Worm (Caenorhabditis elegans) whole organism, L1 larva: ENCODE measurements around the gene dylt-2.
A peak's percentile ranks its signal among the peaks of the same experiment; 100 is the strongest.

Experiments used
- Y116A8C.19 ChIP-seq: sonication (generic microtip); optimal IDR thresholded peaks from 2 replicates; lab custom pipeline; 2016; ENCODE audit warnings: missing compliant biosample characterization, missing genetic modification characterization, borderline replicate concordance
- blmp-1 ChIP-seq: fragments of 150-350 bp; optimal IDR thresholded peaks from 2 replicates; lab custom pipeline; 2014; ENCODE audit warnings: missing biosample characterization, missing genetic modification characterization
- ceh-8 ChIP-seq: fragments of 200-800 bp; sonication (Bioruptor generic); optimal IDR thresholded peaks from 2 replicates; lab custom pipeline; 2018; ENCODE audit warnings: mild to moderate bottlenecking, missing genetic modification characterization, moderate library complexity, missing compliant biosample characterization
- ceh-82 ChIP-seq, 3 experiments: fragments of 150-350 bp in 1 of 3; sonication (generic microtip) in 2 of 3; optimal IDR thresholded peaks; 2 replicates each; lab custom pipeline; 2014 to 2017; ENCODE audit warnings: missing biosample characterization in 3 of 3, missing genetic modification characterization in 3 of 3
- ceh-88 ChIP-seq: fragments of 200-800 bp; sonication (Bioruptor generic); IDR thresholded peaks from 2 replicates; pipeline ENCODE4 v1.3.6; 2022; ENCODE audit warnings: missing genetic modification characterization, missing compliant biosample characterization
- ces-1 ChIP-seq: fragments of 150-350 bp; optimal IDR thresholded peaks from 2 replicates; lab custom pipeline; 2014; ENCODE audit warnings: missing biosample characterization, missing genetic modification reagents, missing genetic modification characterization
- efl-1 ChIP-seq, 4 experiments: fragments of 150-350 bp; optimal IDR thresholded peaks in 3 of 4; peaks in 1 of 4; 1 replicate in 1 of 4; 2 replicates in 3 of 4; lab custom pipeline; 2014; ENCODE audit warnings: missing biosample characterization in 2 of 4, missing genetic modification characterization in 2 of 4, missing genetic modification reagents in 2 of 4
- efl-3 ChIP-seq: fragments of 200-800 bp; sonication (Bioruptor generic); optimal IDR thresholded peaks from 2 replicates; lab custom pipeline; 2018; ENCODE audit warnings: mild to moderate bottlenecking, missing genetic modification characterization, missing compliant biosample characterization
- egl-13 ChIP-seq: sonication (generic microtip); optimal IDR thresholded peaks from 2 replicates; lab custom pipeline; 2016; ENCODE audit warnings: missing genotype, missing genetic modification reagents, missing genetic modification characterization, missing compliant biosample characterization
- ets-5 ChIP-seq: fragments of 200-800 bp; sonication (Bioruptor generic); IDR thresholded peaks from 2 replicates; pipeline ENCODE4 v1.3.6; 2022; ENCODE audit warnings: missing genetic modification characterization, missing compliant biosample characterization
- fkh-10 ChIP-seq: sonication (generic microtip); optimal IDR thresholded peaks from 2 replicates; lab custom pipeline; 2017; ENCODE audit warnings: missing biosample characterization, missing genetic modification reagents, missing genetic modification characterization
- fkh-8 ChIP-seq: sonication (generic microtip); optimal IDR thresholded peaks from 2 replicates; lab custom pipeline; 2016; ENCODE audit warnings: mild to moderate bottlenecking, missing genetic modification characterization, missing compliant biosample characterization
- fos-1 ChIP-seq: fragments of 150-350 bp; optimal IDR thresholded peaks from 2 replicates; lab custom pipeline; 2014; ENCODE audit warnings: missing biosample characterization, missing genetic modification characterization
- grh-1 ChIP-seq: fragments of 200-800 bp; sonication (Bioruptor generic); IDR thresholded peaks from 2 replicates; pipeline ENCODE4 v1.3.6; 2022; ENCODE audit warnings: missing genetic modification reagents, missing genetic modification characterization, missing compliant biosample characterization
- hlh-17 ChIP-seq: fragments of 200-800 bp; sonication (Bioruptor generic); optimal IDR thresholded peaks from 2 replicates; lab custom pipeline; 2018; ENCODE audit warnings: missing genetic modification characterization, mild to moderate bottlenecking, missing compliant biosample characterization, moderate library complexity, borderline replicate concordance
- jun-1 ChIP-seq: fragments of 150-350 bp; optimal IDR thresholded peaks from 2 replicates; lab custom pipeline; 2014; ENCODE audit warnings: missing biosample characterization, missing genetic modification reagents, missing genetic modification characterization
- lin-14 ChIP-seq: fragments of 200-800 bp; sonication (Bioruptor generic); optimal IDR thresholded peaks from 2 replicates; lab custom pipeline; 2018; ENCODE audit warnings: mild to moderate bottlenecking, missing genetic modification characterization, moderate library complexity, missing compliant biosample characterization
- lin-35 ChIP-seq, 2 experiments: fragments of 150-350 bp; optimal IDR thresholded peaks; 2 replicates each; lab custom pipeline; 2014; ENCODE audit warnings: missing biosample characterization in 2 of 2, missing genetic modification characterization in 2 of 2, missing genetic modification reagents in 2 of 2
- lsy-2 ChIP-seq, 2 experiments: fragments of 150-350 bp; optimal IDR thresholded peaks; 2 replicates each; lab custom pipeline; 2014; ENCODE audit warnings: missing biosample characterization in 2 of 2, missing genetic modification characterization in 2 of 2
- mab-9 ChIP-seq: fragments of 200-800 bp; sonication (Bioruptor generic); IDR thresholded peaks from 2 replicates; pipeline ENCODE4 v1.3.6; 2022; ENCODE audit warnings: missing genetic modification reagents, missing genetic modification characterization, missing compliant biosample characterization
- mdl-1 ChIP-seq, 2 experiments: fragments of 150-350 bp; optimal IDR thresholded peaks; 2 replicates each; lab custom pipeline; 2014 to 2017; ENCODE audit warnings: missing biosample characterization in 2 of 2, missing genetic modification characterization in 2 of 2, inconsistent platforms in 1 of 2
- mep-1 ChIP-seq: fragments of 150-350 bp; optimal IDR thresholded peaks from 2 replicates; lab custom pipeline; 2014; ENCODE audit warnings: missing biosample characterization, missing genetic modification characterization
- nhr-11 ChIP-seq: fragments of 150-350 bp; optimal IDR thresholded peaks from 2 replicates; lab custom pipeline; 2014; ENCODE audit warnings: missing biosample characterization, missing genetic modification characterization
- nhr-28 ChIP-seq: fragments of 150-350 bp; optimal IDR thresholded peaks from 2 replicates; lab custom pipeline; 2014; ENCODE audit warnings: missing biosample characterization, missing genetic modification characterization
- nhr-47 ChIP-seq: sonication (generic microtip); optimal IDR thresholded peaks from 2 replicates; lab custom pipeline; 2016; ENCODE audit warnings: mild to moderate bottlenecking, missing genetic modification characterization, moderate library complexity, missing compliant biosample characterization
- nhr-71 ChIP-seq: sonication (generic microtip); optimal IDR thresholded peaks from 2 replicates; lab custom pipeline; 2016; ENCODE audit warnings: mild to moderate bottlenecking, missing genetic modification characterization, moderate library complexity, missing compliant biosample characterization
- nhr-85 ChIP-seq: sonication (generic microtip); peaks from one replicate; lab custom pipeline; 2016; ENCODE audit warnings: missing genetic modification characterization, inconsistent platforms, missing compliant biosample characterization
- nhr-90 ChIP-seq: sonication (generic microtip); optimal IDR thresholded peaks from 2 replicates; lab custom pipeline; 2016; ENCODE audit warnings: mild to moderate bottlenecking, missing genetic modification characterization, missing compliant biosample characterization; ENCODE audit not compliant: poor library complexity
- pag-3 ChIP-seq: sonication (generic microtip); optimal IDR thresholded peaks from 2 replicates; lab custom pipeline; 2017; ENCODE audit warnings: missing genetic modification characterization, mild to moderate bottlenecking, missing compliant biosample characterization, antibody characterized with exemption, borderline replicate concordance; ENCODE audit not compliant: insufficient read depth
- pax-3 ChIP-seq: fragments of 200-800 bp; sonication (Bioruptor generic); optimal IDR thresholded peaks from 2 replicates; lab custom pipeline; 2018; ENCODE audit warnings: mild to moderate bottlenecking, missing genetic modification characterization, moderate library complexity, missing compliant biosample characterization
- rnt-1 ChIP-seq: sonication (generic microtip); optimal IDR thresholded peaks from 2 replicates; lab custom pipeline; 2016; ENCODE audit warnings: mild to moderate bottlenecking, missing genetic modification characterization, moderate library complexity, missing compliant biosample characterization
- snu-23 ChIP-seq: sonication (generic microtip); optimal IDR thresholded peaks from 2 replicates; lab custom pipeline; 2016; ENCODE audit warnings: missing genetic modification characterization, missing compliant biosample characterization
- sptf-1 ChIP-seq: fragments of 150-350 bp; optimal IDR thresholded peaks from 2 replicates; lab custom pipeline; 2014; ENCODE audit warnings: missing biosample characterization, missing genetic modification characterization
- swsn-7 ChIP-seq: sonication (generic microtip); optimal IDR thresholded peaks from 2 replicates; lab custom pipeline; 2016; ENCODE audit warnings: missing genetic modification characterization, missing compliant biosample characterization
- tbx-2 ChIP-seq: sonication (generic microtip); optimal IDR thresholded peaks from 2 replicates; lab custom pipeline; 2016; ENCODE audit warnings: missing genetic modification characterization, missing compliant biosample characterization
- vab-15 ChIP-seq: sonication (generic microtip); optimal IDR thresholded peaks from 2 replicates; lab custom pipeline; 2017; ENCODE audit warnings: missing genotype, mild to moderate bottlenecking, missing genetic modification characterization, missing compliant biosample characterization

The dylt-2 gene

DNA sequence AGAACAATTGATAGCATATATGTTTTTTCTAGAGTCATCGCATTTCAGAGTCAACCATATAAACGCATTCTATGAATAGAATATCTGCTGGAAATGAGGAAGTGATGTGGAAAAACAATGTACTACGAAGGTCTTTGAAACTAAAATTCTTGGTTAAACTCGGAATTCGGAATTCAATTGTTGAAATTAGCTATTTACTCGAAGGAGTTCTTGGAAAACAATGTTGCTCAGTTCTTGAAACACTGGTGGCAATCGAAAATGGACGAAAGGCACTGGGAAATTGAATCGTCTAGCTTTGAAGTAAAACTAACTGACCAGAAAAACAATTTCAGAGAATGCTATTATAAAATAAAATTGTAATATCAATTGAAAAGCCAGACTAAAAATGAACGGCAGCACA is 13.6 kb downstream of the dylt-2 start:
- TF ChIP-seq nhr-71 (peak; percentile 57), grh-1 (GFP tag; lab: Robert Waterston, UW) (no peak), lsy-2 (tag; optimal IDR thresholded peaks at IDR 0.05; lab: Kevin White, UChicago) (no peak), nhr-47 (tag; lab: Kevin White, UChicago) (peak; percentile 17), fkh-8 (peak; percentile 55), tbx-2 (peak; percentile 58), mep-1 (tag; lab: Kevin White, UChicago) (no peak), lin-35 (GFP tag; optimal IDR thresholded peaks at IDR 0.05; lab: Kevin White, UChicago) (no peak)

DNA sequence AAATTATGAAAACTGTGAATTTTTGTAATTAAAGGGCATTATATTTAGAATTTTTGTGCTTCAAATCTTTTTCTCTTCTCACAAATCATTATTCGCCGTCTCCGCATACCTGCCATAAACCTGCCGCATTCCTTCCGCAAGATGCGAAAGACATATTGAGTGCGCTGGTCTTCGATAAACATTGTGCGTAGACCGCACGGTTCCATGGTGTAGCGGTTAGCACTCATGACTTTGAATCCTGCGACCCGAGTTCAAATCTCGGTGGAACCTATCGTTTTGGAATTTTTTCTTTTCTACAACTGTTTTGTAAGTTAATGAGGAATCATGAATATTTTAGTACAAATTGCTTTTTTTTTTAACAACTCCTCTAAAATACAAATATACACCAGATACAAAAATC is 14.5 kb downstream of the dylt-2 start:
- TF ChIP-seq ceh-82 (tag; optimal IDR thresholded peaks at IDR 0.05; lab: Kevin White, UChicago) (no peak), nhr-90 (no peak), mdl-1 (tag; optimal IDR thresholded peaks at IDR 0.05; lab: Kevin White, UChicago) (no peak), grh-1 (GFP tag; lab: Robert Waterston, UW) (no peak), nhr-28 (tag; lab: Kevin White, UChicago) (no peak), hlh-17 (GFP tag; lab: Kevin White, UChicago) (no peak), Y116A8C.19 (no peak), nhr-11 (tag; lab: Kevin White, UChicago) (no peak), efl-3 (GFP tag; lab: Kevin White, UChicago) (no peak), blmp-1 (tag; lab: Kevin White, UChicago) (peak; percentile 21), snu-23 (GFP tag; lab: Kevin White, UChicago) (peak; percentile 12)

ce11 chrX:8921221-8921620 is 18.7 kb downstream of the dylt-2 start:
- TF ChIP-seq ceh-8 (GFP tag; lab: Kevin White, UChicago) (peak; percentile 50), lin-14 (GFP tag; lab: Kevin White, UChicago) (peak; percentile 48), jun-1 (tag; lab: Kevin White, UChicago) (no peak), pax-3 (tag; lab: Kevin White, UChicago) (no peak), tbx-2 (peak; percentile 24), vab-15 (tag; lab: Kevin White, UChicago) (no peak), ceh-82 (tag; optimal IDR thresholded peaks at IDR 0.05; lab: Kevin White, UChicago) (no peak), fkh-8 (peak; percentile 7), lin-35 (GFP tag; optimal IDR thresholded peaks at IDR 0.05; lab: Kevin White, UChicago) (no peak), mab-9 (GFP tag; lab: Robert Waterston, UW) (no peak), sptf-1 (tag; lab: Kevin White, UChicago) (no peak), ces-1 (no peak), ets-5 (no peak), pag-3 (tag; lab: Kevin White, UChicago) (no peak), nhr-47 (tag; lab: Kevin White, UChicago) (no peak), lsy-2 (tag; optimal IDR thresholded peaks at IDR 0.05; lab: Kevin White, UChicago) (no peak), snu-23 (GFP tag; lab: Kevin White, UChicago) (no peak), nhr-71 (peak; percentile 24), rnt-1 (tag; lab: Kevin White, UChicago) (no peak), fos-1 (tag; lab: Kevin White, UChicago) (no peak)

- TF ChIP-seq efl-1 (optimal IDR thresholded peaks at IDR 0.05; lab: Kevin White, UChicago) (no peak), efl-1 (GFP tag; optimal IDR thresholded peaks at IDR 0.05 in 1 of 2; lab: Kevin White, UChicago) (peak in 1 of 2 experiments; percentile 82), nhr-90 (no peak), fkh-8 (peak; percentile 22), egl-13 (tag; lab: Kevin White, UChicago) (no peak)
Observed at ce11 chrX:8919323-8919722, 20.6 kb downstream of the dylt-2 start, which contains the start of gene nlp-14. Gene nlp-14, minus strand, starts transcription at chrX:8919423.

DNA sequence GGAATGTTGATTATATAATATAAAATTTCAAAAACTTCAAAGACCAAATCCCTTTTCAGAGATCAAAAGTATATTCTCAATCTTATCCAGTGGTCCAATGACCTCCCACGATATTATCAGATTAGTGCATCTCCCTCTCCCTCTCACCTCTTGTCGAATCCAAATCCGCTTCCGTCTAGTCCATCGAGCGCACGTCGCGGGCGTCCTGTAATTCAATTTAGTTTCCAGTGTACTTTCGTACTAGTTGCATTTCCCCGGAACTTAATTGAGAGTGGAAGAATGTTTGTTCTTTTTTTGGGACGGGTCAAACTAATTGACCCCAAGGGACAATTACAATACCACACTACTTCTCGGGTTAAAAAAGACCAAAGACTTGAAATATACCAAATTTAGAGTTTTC is 21.2 kb downstream of the dylt-2 start:
- TF ChIP-seq ceh-88 (GFP tag; lab: Robert Waterston, UW) (no peak), pax-3 (tag; lab: Kevin White, UChicago) (no peak), lin-14 (GFP tag; lab: Kevin White, UChicago) (peak; percentile 69), nhr-85 (tag; lab: Kevin White, UChicago) (no peak), swsn-7 (tag; lab: Kevin White, UChicago) (peak; percentile 2), fkh-10 (peak; percentile 13), ces-1 (peak; percentile 8), nhr-71 (peak; percentile 19)
